Worm (Caenorhabditis elegans): ENCODE data around the gene C18A3.3.

C18A3.3 gene

ce11 chrII:5719848-5720247, 3.7 kb downstream of the C18A3.3 start, which contains the start of gene damt-1:
Gene damt-1 (plus strand): TSS chrII:5720148.
- TF ChIP-seq fkh-10 (GFP tag; optimal IDR thresholded peaks at IDR 0.05): no peak
- TF ChIP-seq nhr-12 (tag; optimal IDR thresholded peaks at IDR 0.05): no peak
- no peak for TF ChIP-seq ceh-82 (tag; optimal IDR thresholded peaks at IDR 0.05)
- no peak for TF ChIP-seq ztf-4 (tag; optimal IDR thresholded peaks at IDR 0.05)
- no peak for TF ChIP-seq egl-13 (tag; optimal IDR thresholded peaks at IDR 0.05)
- no peak for TF ChIP-seq nhr-20 (tag; optimal IDR thresholded peaks at IDR 0.05)
- TF ChIP-seq jun-1 (tag; optimal IDR thresholded peaks at IDR 0.05): no peak
- TF ChIP-seq skn-1 (tag; optimal IDR thresholded peaks at IDR 0.05): no peak
- no peak for TF ChIP-seq lin-14 (GFP tag; optimal IDR thresholded peaks at IDR 0.05)
- no peak for TF ChIP-seq irx-1 (tag; optimal IDR thresholded peaks at IDR 0.05)
- TF ChIP-seq ceh-90 (tag; optimal IDR thresholded peaks at IDR 0.05): no peak
- no peak for TF ChIP-seq xbp-1 (tag; optimal IDR thresholded peaks at IDR 0.05)
- TF ChIP-seq nhr-77 (tag; optimal IDR thresholded peaks at IDR 0.05): no peak
- TF ChIP-seq hlh-4 (tag; optimal IDR thresholded peaks at IDR 0.05): no peak
- TF ChIP-seq dpl-1 (GFP tag; optimal IDR thresholded peaks at IDR 0.05): no peak
- TF ChIP-seq ceh-88 (GFP tag; IDR thresholded peaks at IDR 0.05): no peak
- TF ChIP-seq alr-1 (tag; optimal IDR thresholded peaks at IDR 0.05; ENCODE audit: borderline replicate concordance): no peak
- no peak for TF ChIP-seq lir-3 (tag; optimal IDR thresholded peaks at IDR 0.05; ENCODE audit: poor library complexity)
- no peak for TF ChIP-seq unc-86 (tag; optimal IDR thresholded peaks at IDR 0.05)

DNA sequence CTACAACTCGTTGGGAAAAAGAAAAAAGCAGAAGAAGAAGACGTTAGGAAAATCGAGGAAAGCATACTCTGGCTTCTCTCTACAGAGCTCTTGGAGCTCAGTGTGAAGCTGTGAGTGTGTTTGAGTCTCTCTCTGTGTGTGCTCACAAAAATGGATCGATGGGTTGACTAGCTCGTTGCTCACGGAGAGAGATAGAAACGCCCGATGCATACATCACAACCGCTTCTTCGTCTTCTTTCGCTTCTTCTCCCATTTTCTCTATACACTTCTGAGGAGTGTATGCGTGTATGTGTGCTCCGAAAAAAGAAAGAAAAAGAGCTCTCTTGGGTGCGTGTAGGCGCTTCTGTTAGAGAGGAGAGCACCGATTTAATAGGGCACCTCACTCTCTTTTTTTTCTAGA, 9.0 kb downstream of the C18A3.3 start:
- peak in 1 of 2 experiments; percentile 67 for TF ChIP-seq lin-35 (GFP tag; optimal IDR thresholded peaks at IDR 0.05)
- TF ChIP-seq efl-1 (optimal IDR thresholded peaks at IDR 0.05): peak; percentile 15 to 37
- no peak for TF ChIP-seq efl-1 (GFP tag; optimal IDR thresholded peaks at IDR 0.05 in 1 of 2)
- peak; percentile 67 for TF ChIP-seq unc-86 (tag; optimal IDR thresholded peaks at IDR 0.05)
- TF ChIP-seq ceh-88 (GFP tag; IDR thresholded peaks at IDR 0.05): no peak
- peak in 1 of 2 experiments; percentile 71 for TF ChIP-seq lsy-2 (tag; optimal IDR thresholded peaks at IDR 0.05)
- no peak for TF ChIP-seq ces-1 (GFP tag; optimal IDR thresholded peaks at IDR 0.05)
- peak; percentile 49 for TF ChIP-seq lin-13 (GFP tag; optimal IDR thresholded peaks at IDR 0.05)
- TF ChIP-seq lin-14 (GFP tag; optimal IDR thresholded peaks at IDR 0.05): peak; percentile 93
- peak; percentile 61 for TF ChIP-seq snu-23 (GFP tag; optimal IDR thresholded peaks at IDR 0.05)
- TF ChIP-seq mab-9 (GFP tag; IDR thresholded peaks at IDR 0.05): 0 out of 2 replicates have a peak, but pooled peaks have one; percentile 25
- peak; percentile 5 for TF ChIP-seq irx-1 (tag; optimal IDR thresholded peaks at IDR 0.05)
- TF ChIP-seq tbx-2 (tag; optimal IDR thresholded peaks at IDR 0.05): peak; percentile 36
- peak; percentile 15 for TF ChIP-seq lin-15B (tag; optimal IDR thresholded peaks at IDR 0.05)
- TF ChIP-seq C34B4.2 (tag; optimal IDR thresholded peaks at IDR 0.05): no peak
- no peak for TF ChIP-seq hpl-2 (GFP tag; optimal IDR thresholded peaks at IDR 0.05)
- no peak for TF ChIP-seq nhr-84 (tag; optimal IDR thresholded peaks at IDR 0.05)
- peak; percentile 60 for TF ChIP-seq egl-13 (tag; optimal IDR thresholded peaks at IDR 0.05)
- TF ChIP-seq nhr-47 (tag; optimal IDR thresholded peaks at IDR 0.05): peak; percentile 51
- no peak for TF ChIP-seq sptf-1 (tag; optimal IDR thresholded peaks at IDR 0.05)
- peak; percentile 64 for TF ChIP-seq fos-1 (tag; optimal IDR thresholded peaks at IDR 0.05)
- no peak for TF ChIP-seq unc-98 (GFP tag; IDR thresholded peaks at IDR 0.05)
- TF ChIP-seq F16B12.6 (tag; optimal IDR thresholded peaks at IDR 0.05): peak; percentile 6
- TF ChIP-seq ceh-8 (GFP tag; optimal IDR thresholded peaks at IDR 0.05): peak; percentile 38
- TF ChIP-seq swsn-7 (tag; optimal IDR thresholded peaks at IDR 0.05): peak; percentile 65
- peak; percentile 1 for TF ChIP-seq nhr-77 (tag; optimal IDR thresholded peaks at IDR 0.05)
- TF ChIP-seq pqm-1 (tag; optimal IDR thresholded peaks at IDR 0.05): no peak
- TF ChIP-seq skn-1 (tag; optimal IDR thresholded peaks at IDR 0.05): peak; percentile 33
- no peak for TF ChIP-seq ceh-90 (tag; optimal IDR thresholded peaks at IDR 0.05)
- TF ChIP-seq ceh-82 (tag; optimal IDR thresholded peaks at IDR 0.05): peak in 2 of 3 experiments; percentile 35 to 86
- peak; percentile 58 for TF ChIP-seq isw-1 (GFP tag; IDR thresholded peaks at IDR 0.05)
- peak; percentile 95 for TF ChIP-seq fkh-8 (tag; optimal IDR thresholded peaks at IDR 0.05)
- no peak for TF ChIP-seq nhr-90 (tag; optimal IDR thresholded peaks at IDR 0.05; ENCODE audit: poor library complexity)
- TF ChIP-seq C16A3.4 (tag; optimal IDR thresholded peaks at IDR 0.05): peak; percentile 42
- TF ChIP-seq zag-1 (tag; optimal IDR thresholded peaks at IDR 0.05): peak; percentile 70
- TF ChIP-seq nhr-71 (tag; optimal IDR thresholded peaks at IDR 0.05): peak; percentile 48
- TF ChIP-seq jun-1 (tag; optimal IDR thresholded peaks at IDR 0.05): no peak
- TF ChIP-seq egl-27 (tag; optimal IDR thresholded peaks at IDR 0.05): no peak
- TF ChIP-seq fkh-10 (GFP tag; optimal IDR thresholded peaks at IDR 0.05): peak; percentile 85
- TF ChIP-seq mep-1 (tag; optimal IDR thresholded peaks at IDR 0.05): peak; percentile 46
- TF ChIP-seq dsc-1 (tag; optimal IDR thresholded peaks at IDR 0.05): peak; percentile 0
- peak in 1 of 3 experiments; percentile 39 for TF ChIP-seq dpl-1 (GFP tag; optimal IDR thresholded peaks at IDR 0.05)
- peak; percentile 29 for TF ChIP-seq xbp-1 (tag; optimal IDR thresholded peaks at IDR 0.05)
